Fruit fly (Drosophila melanogaster): ENCODE measurements around the gene CG5937.

The CG5937 gene

DNA sequence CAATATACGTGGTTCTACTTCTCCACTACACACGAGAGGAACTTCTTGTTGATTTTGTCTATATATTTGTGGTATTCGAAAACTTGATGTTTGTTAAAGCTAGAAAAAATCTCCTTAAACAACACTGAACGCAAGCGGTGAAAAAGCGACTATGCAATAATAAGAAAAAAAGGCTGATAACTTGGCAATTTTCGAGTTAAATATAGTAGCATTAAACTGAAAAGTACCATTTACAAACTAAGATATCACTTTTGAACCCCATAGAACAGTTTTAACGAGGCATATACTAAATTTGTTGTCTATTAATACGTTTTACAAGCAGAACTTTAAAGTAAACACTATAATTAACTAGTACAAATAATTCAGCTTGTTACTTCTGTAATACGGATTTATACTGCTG, 37.9 kb downstream of the CG5937 start, which contains the start of gene CG4666:
Gene CG4666, minus strand, starts transcription at position 101 of the 400 bp plus-strand sequence.
- TF ChIP-seq h (optimal IDR thresholded peaks at IDR 0.05) (no peak), Sin3A (optimal IDR thresholded peaks at IDR 0.05) (no peak), psq (optimal IDR thresholded peaks at IDR 0.05) (no peak)

DNA sequence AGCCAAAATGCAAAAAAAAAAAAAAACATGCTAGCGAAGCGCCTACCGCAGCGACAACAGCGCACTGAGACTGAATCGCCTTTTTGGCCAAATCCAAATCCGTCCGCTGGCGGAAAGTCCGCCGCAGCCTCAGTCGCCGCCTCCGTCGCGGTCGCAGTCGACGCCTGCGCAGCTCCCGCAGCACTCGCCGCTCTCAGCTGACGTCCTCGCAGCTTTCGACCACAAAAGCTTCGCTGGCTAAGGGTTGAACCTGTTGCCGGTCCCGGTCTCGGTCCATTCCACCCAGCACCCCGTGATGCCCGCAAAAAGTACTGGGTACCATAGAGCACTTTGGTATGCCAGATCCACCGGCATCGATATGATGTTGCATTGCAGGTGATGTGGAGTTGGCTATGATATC, 41.5 kb downstream of the CG5937 start, which contains the start of gene CG4660:
Gene CG4660, minus strand, starts transcription at position 77 of the 400 bp plus-strand sequence.
- TF ChIP-seq h (optimal IDR thresholded peaks at IDR 0.05) (no peak), ttk (optimal IDR thresholded peaks at IDR 0.05) (no peak), psq (optimal IDR thresholded peaks at IDR 0.05) (no peak), Myc (optimal IDR thresholded peaks at IDR 0.05) (no peak), Sin3A (optimal IDR thresholded peaks at IDR 0.05) (no peak), insv (optimal IDR thresholded peaks at IDR 0.05) (no peak)

DNA sequence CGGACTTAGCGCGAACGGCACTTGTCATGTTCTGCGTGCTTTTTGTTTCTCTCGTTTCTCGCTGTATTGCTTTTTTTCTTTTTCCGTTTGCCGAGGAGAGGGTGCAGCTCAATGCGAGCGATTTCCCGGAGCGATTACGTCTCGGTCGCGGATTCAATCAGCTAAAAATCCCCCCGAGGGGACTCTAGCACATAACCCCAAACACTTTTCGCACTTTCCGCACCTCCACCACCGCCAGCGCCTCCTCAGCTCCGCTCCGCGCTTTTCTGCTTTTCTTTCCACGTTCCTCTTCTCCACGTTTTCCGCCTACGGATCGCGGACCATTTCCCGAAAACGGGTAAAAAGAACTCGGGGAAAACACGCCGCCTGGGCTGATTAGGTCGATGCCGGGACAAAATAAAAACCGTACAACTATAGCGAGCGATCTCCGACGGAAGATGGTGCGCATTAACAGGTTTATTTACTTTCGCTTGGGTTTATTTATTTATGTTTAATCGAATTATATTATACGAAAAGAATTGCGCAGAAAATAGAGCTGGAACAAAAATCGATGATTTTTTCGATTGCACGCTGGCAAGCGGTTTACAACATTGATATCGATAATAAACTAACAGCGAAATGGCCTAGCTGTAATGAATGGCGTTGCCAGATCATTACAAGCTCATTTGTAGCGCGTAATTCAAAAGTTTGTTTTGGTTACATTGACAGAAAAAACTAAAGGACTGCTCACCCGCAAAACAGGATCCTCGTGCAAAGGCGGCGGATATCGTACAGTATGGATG, 50.1 kb downstream of the CG5937 start, which contains the start of gene raptor:
Gene raptor, minus strand, starts transcription at position 523 of the 782 bp plus-strand sequence.
- TF ChIP-seq Myc (optimal IDR thresholded peaks at IDR 0.05) (no peak), insv (optimal IDR thresholded peaks at IDR 0.05) (no peak), Sin3A (optimal IDR thresholded peaks at IDR 0.05) (no peak), ttk (optimal IDR thresholded peaks at IDR 0.05) (no peak), h (optimal IDR thresholded peaks at IDR 0.05) (no peak), psq (optimal IDR thresholded peaks at IDR 0.05) (no peak)

DNA sequence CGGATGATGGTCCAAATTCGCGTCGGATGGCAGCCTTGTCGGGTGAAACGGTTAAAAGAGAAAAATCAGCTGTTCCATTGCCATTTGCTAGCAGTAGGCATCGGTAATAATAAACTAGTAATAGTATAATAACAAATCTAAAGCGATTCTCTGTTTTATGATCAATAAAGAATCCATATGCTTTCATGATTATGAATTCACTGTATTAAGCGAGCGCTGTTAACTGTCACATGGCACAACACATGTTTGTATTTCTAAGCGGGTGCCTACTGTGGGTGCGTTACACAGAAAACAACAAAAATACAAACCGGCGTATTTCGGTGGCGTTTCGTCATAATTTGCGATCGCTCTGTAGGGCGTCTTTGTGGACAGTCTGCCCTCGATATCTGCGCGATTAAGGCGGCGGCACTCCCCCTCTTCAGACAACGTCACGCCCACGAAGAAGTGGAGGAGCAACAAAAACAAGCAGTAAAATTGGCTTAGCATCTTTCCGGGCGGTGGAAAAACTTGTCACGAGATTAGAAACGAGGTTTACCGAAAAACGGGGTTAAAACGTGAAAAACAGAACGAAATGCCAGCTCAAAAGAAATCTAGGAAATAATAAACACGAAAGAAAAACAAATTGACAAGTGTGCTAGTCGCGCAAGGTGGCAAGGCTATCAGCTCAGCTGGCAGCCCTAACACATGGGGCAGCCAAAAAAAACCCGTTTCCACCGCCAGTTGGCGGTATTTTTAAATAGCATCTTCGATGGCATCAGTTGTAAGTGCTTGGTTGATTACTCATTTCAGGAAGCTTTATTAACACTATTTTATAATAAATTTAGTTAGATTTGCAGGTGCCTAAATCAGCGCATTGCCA, 51.2 kb downstream of the CG5937 start, which contains the start of the genes Nep1 and Mipp2:
Gene Nep1, plus strand, starts transcription at position 397 of the 859 bp plus-strand sequence.
Gene Mipp2, minus strand, starts transcription at position 663 of the 859 bp plus-strand sequence.
- no peak for TF ChIP-seq psq (optimal IDR thresholded peaks at IDR 0.05)
- TF ChIP-seq Sin3A (optimal IDR thresholded peaks at IDR 0.05): no peak
- TF ChIP-seq ttk (optimal IDR thresholded peaks at IDR 0.05): no peak
- no peak for TF ChIP-seq insv (optimal IDR thresholded peaks at IDR 0.05)
- TF ChIP-seq h (optimal IDR thresholded peaks at IDR 0.05): no peak
- TF ChIP-seq Myc (optimal IDR thresholded peaks at IDR 0.05): no peak

DNA sequence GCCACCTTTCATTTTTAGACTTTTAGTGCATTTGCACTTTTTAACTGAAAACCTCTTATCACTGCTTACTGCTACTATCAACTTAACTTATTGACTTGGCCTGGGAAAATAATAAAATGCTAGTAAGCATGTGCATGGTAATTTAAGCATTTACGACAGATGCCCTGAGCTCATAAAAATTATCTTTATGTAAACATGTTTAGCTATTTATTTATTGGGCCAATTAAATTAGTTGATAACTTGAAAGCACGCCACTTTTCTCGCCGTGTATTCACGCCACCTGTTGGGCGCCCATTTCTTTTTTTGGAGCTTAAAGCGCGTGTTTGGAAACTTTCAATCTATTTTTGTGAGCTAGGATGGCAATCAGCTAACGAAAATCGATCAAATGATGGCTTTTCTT, 52.4 kb downstream of the CG5937 start:
- no peak for TF ChIP-seq insv (optimal IDR thresholded peaks at IDR 0.05)
- no peak for TF ChIP-seq Myc (optimal IDR thresholded peaks at IDR 0.05)
- TF ChIP-seq psq (optimal IDR thresholded peaks at IDR 0.05): no peak
- no peak for TF ChIP-seq Sin3A (optimal IDR thresholded peaks at IDR 0.05)

DNA sequence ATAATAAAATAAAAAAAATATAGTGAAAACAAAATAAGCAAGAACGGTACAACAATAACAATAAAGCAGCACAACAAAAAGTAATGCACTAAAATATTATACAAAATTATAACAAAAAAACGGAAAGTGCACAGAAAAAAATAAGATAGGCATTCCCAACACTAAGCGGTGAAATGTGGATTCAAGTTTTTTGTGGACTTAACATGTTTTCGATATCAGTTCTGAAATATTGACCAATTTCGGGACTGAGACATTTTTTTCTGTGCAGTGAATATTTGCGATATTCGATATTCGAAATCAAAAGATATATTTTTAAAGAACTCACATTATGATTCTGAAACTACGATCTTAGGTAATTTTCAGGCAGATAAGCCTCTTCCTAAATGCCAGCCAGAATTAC, 54.3 kb downstream of the CG5937 start:
- TF ChIP-seq psq (optimal IDR thresholded peaks at IDR 0.05): no peak
- no peak for TF ChIP-seq h (optimal IDR thresholded peaks at IDR 0.05)

DNA sequence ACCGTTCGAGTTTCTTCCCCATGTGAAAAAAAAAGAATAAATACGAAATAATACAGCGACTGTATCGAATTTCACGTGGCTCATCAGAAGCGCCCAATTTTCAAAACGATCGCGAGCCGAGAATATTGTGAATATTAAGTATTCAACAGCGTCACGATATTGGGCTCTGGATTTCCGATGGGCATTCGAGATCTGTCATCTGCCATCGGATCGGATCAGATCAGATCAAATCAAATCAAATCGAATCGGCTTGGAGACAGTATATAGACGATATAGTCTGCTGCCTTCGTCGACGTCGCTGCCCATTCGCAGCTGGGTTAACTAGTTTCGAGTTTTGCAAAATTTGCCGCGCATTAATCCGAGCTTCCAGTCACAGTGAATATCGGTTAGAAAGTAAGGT, 54.8 kb downstream of the CG5937 start:
- no peak for TF ChIP-seq h (optimal IDR thresholded peaks at IDR 0.05)
- TF ChIP-seq Sin3A (optimal IDR thresholded peaks at IDR 0.05): no peak
- TF ChIP-seq Myc (optimal IDR thresholded peaks at IDR 0.05): no peak
- TF ChIP-seq insv (optimal IDR thresholded peaks at IDR 0.05): no peak
- TF ChIP-seq psq (optimal IDR thresholded peaks at IDR 0.05): no peak
- TF ChIP-seq ttk (optimal IDR thresholded peaks at IDR 0.05): no peak

DNA sequence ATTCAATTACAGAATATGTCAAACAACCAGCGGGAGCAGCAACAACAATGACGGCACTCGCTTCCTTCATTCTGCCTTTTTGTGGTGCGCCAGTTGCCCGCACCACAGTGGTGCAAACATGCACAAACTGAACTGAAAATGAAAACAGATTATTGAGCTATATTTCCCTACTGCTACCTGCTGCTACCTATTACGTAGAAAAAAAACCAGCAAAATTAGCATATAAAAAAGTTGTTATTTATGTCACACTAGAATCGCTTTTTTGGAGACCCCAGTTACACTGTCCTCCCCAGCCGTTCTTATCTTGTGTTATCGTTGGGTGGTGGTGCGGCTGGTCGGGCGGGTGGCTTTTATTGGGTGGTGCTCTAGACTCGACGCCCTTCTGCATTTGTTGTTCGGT, 57.8 kb downstream of the CG5937 start:
- TF ChIP-seq Sin3A (optimal IDR thresholded peaks at IDR 0.05) (no peak), h (optimal IDR thresholded peaks at IDR 0.05) (no peak), ttk (optimal IDR thresholded peaks at IDR 0.05) (no peak), insv (optimal IDR thresholded peaks at IDR 0.05) (no peak)

All from Kc167 (cell line).